Worm (Caenorhabditis elegans) whole organism, L2 larva: ENCODE measurements around the gene ZK180.6.

Source experiments
- Y55F3AM.14 ChIP-seq: fragments of 200-800 bp; sonication (Bioruptor generic); optimal IDR thresholded peaks from 2 replicates; lab custom pipeline; 2018; ENCODE audit warnings: mild to moderate bottlenecking, missing genetic modification characterization, missing compliant biosample characterization
- ZK546.5 ChIP-seq: sonication (generic microtip); optimal IDR thresholded peaks from 2 replicates; lab custom pipeline; 2017; ENCODE audit warnings: missing biosample characterization, missing genetic modification characterization
- aly-2 ChIP-seq: fragments of 150-350 bp; optimal IDR thresholded peaks from 2 replicates; lab custom pipeline; 2014; ENCODE audit warnings: missing biosample characterization, missing genetic modification characterization
- ama-1 ChIP-seq: fragments of 150-350 bp; optimal IDR thresholded peaks from 2 replicates; lab custom pipeline; 2018; ENCODE audit warnings: inconsistent platforms
- blmp-1 ChIP-seq: sonication (generic microtip); optimal IDR thresholded peaks from 2 replicates; lab custom pipeline; 2017; ENCODE audit warnings: missing genetic modification characterization, mild to moderate bottlenecking, missing compliant biosample characterization, antibody characterized with exemption, moderate library complexity; ENCODE audit not compliant: insufficient read depth
- ceh-16 ChIP-seq: fragments of 150-350 bp; optimal IDR thresholded peaks from 2 replicates; lab custom pipeline; 2014; ENCODE audit warnings: missing biosample characterization, missing genetic modification characterization
- ceh-82 ChIP-seq: fragments of 150-350 bp; optimal IDR thresholded peaks from 2 replicates; lab custom pipeline; 2014; ENCODE audit warnings: missing biosample characterization, missing genetic modification characterization
- crh-2 ChIP-seq: sonication (generic microtip); optimal IDR thresholded peaks from 2 replicates; lab custom pipeline; 2017; ENCODE audit warnings: missing biosample characterization, missing genetic modification characterization
- dmd-4 ChIP-seq: sonication (generic microtip); optimal IDR thresholded peaks from 2 replicates; lab custom pipeline; 2017; ENCODE audit warnings: missing biosample characterization, missing genetic modification characterization
- egl-27 ChIP-seq: sonication (generic microtip); optimal IDR thresholded peaks from 3 replicates; lab custom pipeline; 2017; ENCODE audit warnings: missing biosample characterization, missing genetic modification reagents, missing genetic modification characterization
- elt-1 ChIP-seq: fragments of 150-350 bp; optimal IDR thresholded peaks from 2 replicates; lab custom pipeline; 2014; ENCODE audit warnings: missing biosample characterization, missing genetic modification characterization
- elt-3 ChIP-seq: sonication (generic microtip); optimal IDR thresholded peaks from 2 replicates; lab custom pipeline; 2017; ENCODE audit warnings: missing biosample characterization, missing genetic modification characterization
- fos-1 ChIP-seq: fragments of 150-350 bp; optimal IDR thresholded peaks from 2 replicates; lab custom pipeline; 2014; ENCODE audit warnings: missing biosample characterization, missing genetic modification characterization
- lin-11 ChIP-seq: fragments of 150-350 bp; sonication (generic microtip); optimal IDR thresholded peaks from 2 replicates; lab custom pipeline; 2014; ENCODE audit warnings: missing biosample characterization, missing genetic modification characterization, inconsistent platforms, mixed read lengths
- lin-13 ChIP-seq: fragments of 150-350 bp; optimal IDR thresholded peaks from 2 replicates; lab custom pipeline; 2014; ENCODE audit warnings: missing biosample characterization, missing genetic modification reagents, missing genetic modification characterization
- mbf-1 ChIP-seq: sonication (generic microtip); optimal IDR thresholded peaks from 2 replicates; lab custom pipeline; 2017; ENCODE audit warnings: missing biosample characterization, missing genetic modification characterization
- mdl-1 ChIP-seq, 2 experiments: fragments of 150-350 bp in 1 of 2; sonication (generic microtip) in 1 of 2; optimal IDR thresholded peaks; 2 replicates each; lab custom pipeline; 2017; ENCODE audit warnings: missing biosample characterization in 2 of 2, missing genetic modification characterization in 2 of 2
- nhr-10 ChIP-seq: sonication (generic microtip); optimal IDR thresholded peaks from 2 replicates; lab custom pipeline; 2017; ENCODE audit warnings: missing biosample characterization, missing genetic modification characterization
- nhr-11 ChIP-seq: fragments of 150-350 bp; optimal IDR thresholded peaks from 2 replicates; lab custom pipeline; 2014; ENCODE audit warnings: missing biosample characterization, missing genetic modification characterization
- nhr-12 ChIP-seq: fragments of 150-350 bp; optimal IDR thresholded peaks from 2 replicates; lab custom pipeline; 2014; ENCODE audit warnings: missing biosample characterization, missing genetic modification characterization
- nhr-129 ChIP-seq: fragments of 150-350 bp; optimal IDR thresholded peaks from 2 replicates; lab custom pipeline; 2014; ENCODE audit warnings: missing biosample characterization, missing genetic modification characterization
- nhr-23 ChIP-seq: fragments of 150-350 bp; optimal IDR thresholded peaks from 2 replicates; lab custom pipeline; 2014; ENCODE audit warnings: missing biosample characterization, missing genetic modification reagents, missing genetic modification characterization
- nhr-237 ChIP-seq: fragments of 150-350 bp; optimal IDR thresholded peaks from 2 replicates; lab custom pipeline; 2014; ENCODE audit warnings: missing biosample characterization, missing genetic modification characterization
- peb-1 ChIP-seq: fragments of 150-350 bp; optimal IDR thresholded peaks from 2 replicates; lab custom pipeline; 2014; ENCODE audit warnings: missing biosample characterization, missing genetic modification characterization
- skn-1 ChIP-seq: sonication (generic microtip); optimal IDR thresholded peaks from 2 replicates; lab custom pipeline; 2017; ENCODE audit warnings: missing biosample characterization, missing genetic modification characterization
- sma-9 ChIP-seq, 2 experiments: fragments of 150-350 bp in 1 of 2; sonication (generic microtip) in 1 of 2; optimal IDR thresholded peaks; 2 replicates each; lab custom pipeline; 2014 to 2016; ENCODE audit warnings: missing genetic modification characterization in 2 of 2, mild to moderate bottlenecking in 1 of 2, missing biosample characterization in 1 of 2, missing compliant biosample characterization in 1 of 2, missing genetic modification reagents in 1 of 2, moderate library complexity in 1 of 2
- snpc-4 ChIP-seq: fragments of 150-350 bp; optimal IDR thresholded peaks from 2 replicates; lab custom pipeline; 2014; ENCODE audit warnings: missing biosample characterization, missing genetic modification characterization
- unc-39 ChIP-seq: fragments of 150-350 bp; optimal IDR thresholded peaks from 2 replicates; lab custom pipeline; 2014; ENCODE audit warnings: missing biosample characterization, missing genetic modification characterization
- zag-1 ChIP-seq: fragments of 150-350 bp; optimal IDR thresholded peaks from 2 replicates; lab custom pipeline; 2014; ENCODE audit warnings: missing biosample characterization, missing genetic modification characterization
- ztf-1 ChIP-seq: fragments of 200-800 bp; sonication (Bioruptor generic); conservative IDR thresholded peaks from 2 replicates; pipeline ENCODE4 v1.3.6; 2022; ENCODE audit warnings: missing genetic modification characterization, missing compliant biosample characterization
- ztf-11 ChIP-seq: sonication (generic microtip); optimal IDR thresholded peaks from 2 replicates; lab custom pipeline; 2017; ENCODE audit warnings: missing biosample characterization, missing genetic modification characterization

The ZK180.6 gene

ce11 chrIV:4551562-4551961 is 26.7 kb upstream of the ZK180.6 start:
- TF ChIP-seq skn-1 (tag; lab: Kevin White, UChicago) (no peak), nhr-129 (tag; lab: Kevin White, UChicago) (no peak)
- TF ChIP-seq, all 48 proteins: peak for 0

- no peak for TF ChIP-seq ztf-1 (GFP tag; lab: Robert Waterston, UW)
- no peak for TF ChIP-seq peb-1
- TF ChIP-seq egl-27 (tag; lab: Kevin White, UChicago), result no peak
- TF ChIP-seq ztf-11 (tag; lab: Kevin White, UChicago), result no peak
- TF ChIP-seq ceh-82 (tag; lab: Kevin White, UChicago), result no peak
Observed at ce11 chrIV:4548253-4548652, 23.4 kb upstream of the ZK180.6 start, which contains the start of gene ZK185.1. TSS of gene ZK185.1 (plus strand) at chrIV:4548553.

ce11 chrIV:4545818-4546217 is 21.0 kb upstream of the ZK180.6 start, which contains the start of gene ZK185.5:
TSS of gene ZK185.5 (minus strand) at chrIV:4545918.
- TF ChIP-seq Y55F3AM.14 (GFP tag; lab: Kevin White, UChicago) (no peak), mbf-1 (tag; lab: Kevin White, UChicago) (no peak), fos-1 (no peak), nhr-237 (tag; lab: Kevin White, UChicago) (no peak), ZK546.5 (tag; lab: Kevin White, UChicago) (no peak), sma-9 (GFP tag; optimal IDR thresholded peaks at IDR 0.05; lab: Kevin White, UChicago) (no peak), sma-9 (tag; optimal IDR thresholded peaks at IDR 0.05; lab: Kevin White, UChicago) (no peak), nhr-129 (tag; lab: Kevin White, UChicago) (no peak), dmd-4 (tag; lab: Kevin White, UChicago) (no peak), mdl-1 (tag; optimal IDR thresholded peaks at IDR 0.05; lab: Kevin White, UChicago) (no peak), aly-2 (tag; lab: Kevin White, UChicago) (no peak)

ce11 chrIV:4544215-4544614 is 19.4 kb upstream of the ZK180.6 start:
- TF ChIP-seq fos-1 (peak; percentile 45), ztf-11 (tag; lab: Kevin White, UChicago) (no peak), crh-2 (tag; lab: Kevin White, UChicago) (peak; percentile 56)
- TF ChIP-seq, all 48 proteins: peak for 2

- TF ChIP-seq nhr-12 (tag; lab: Kevin White, UChicago) (no peak), blmp-1 (no peak), nhr-10 (no peak), lin-11 (tag; lab: Kevin White, UChicago) (no peak), lin-13 (no peak), ama-1 (no peak), nhr-23 (tag; lab: Kevin White, UChicago) (no peak), crh-2 (tag; lab: Kevin White, UChicago) (no peak), unc-39 (tag; lab: Kevin White, UChicago) (no peak), elt-3 (tag; lab: Kevin White, UChicago) (no peak), ztf-1 (GFP tag; lab: Robert Waterston, UW) (no peak), dmd-4 (tag; lab: Kevin White, UChicago) (no peak)
Observed at ce11 chrIV:4542972-4543371, 18.1 kb upstream of the ZK180.6 start.

ce11 chrIV:4541195-4541594 is 16.4 kb upstream of the ZK180.6 start:
- TF ChIP-seq ceh-16 (tag; lab: Kevin White, UChicago) (no peak), nhr-11 (no peak), blmp-1 (no peak), Y55F3AM.14 (GFP tag; lab: Kevin White, UChicago) (no peak), zag-1 (tag; lab: Kevin White, UChicago) (no peak), nhr-10 (no peak), elt-1 (tag; lab: Kevin White, UChicago) (no peak), skn-1 (tag; lab: Kevin White, UChicago) (no peak)

- TF ChIP-seq snpc-4 (tag; lab: Kevin White, UChicago) (peak; percentile 86), nhr-10 (no peak)
Observed at ce11 chrIV:4538672-4539071, 13.8 kb upstream of the ZK180.6 start.
